Fruit fly (Drosophila melanogaster): ENCODE results near the gene CG6833.

Gene CG6833

dm6 chr3L:14064065-14064414 lies 13.0 kb downstream of the CG6833 start (continued):
- no peak for TF ChIP-seq odd (GFP tag; optimal IDR thresholded peaks at IDR 0.05)
- TF ChIP-seq sr (GFP tag; IDR thresholded peaks at IDR 0.05), result peak; percentile 58; the same call in 1 of the 3 replicates
- no peak for TF ChIP-seq mam (GFP tag; optimal IDR thresholded peaks at IDR 0.05)
- no peak for TF ChIP-seq maf-S (GFP tag; optimal IDR thresholded peaks at IDR 0.05)
- peak; percentile 15 for TF ChIP-seq gsb-n (tag; optimal IDR thresholded peaks at IDR 0.05)
- no peak for TF ChIP-seq rib (GFP tag; IDR thresholded peaks at IDR 0.05)
- no peak for TF ChIP-seq GATAe (GFP tag; conservative IDR thresholded peaks at IDR 0.05)
- TF ChIP-seq fd64A (GFP tag; optimal IDR thresholded peaks at IDR 0.05), result no peak
- no peak for TF ChIP-seq eve (GFP tag; optimal IDR thresholded peaks at IDR 0.05)
- no peak for TF ChIP-seq fd102C (GFP tag; optimal IDR thresholded peaks at IDR 0.05)

dm6 chr3L:14071621-14072020 lies 20.6 kb downstream of the CG6833 start, which contains the start of gene Pex1:
Pex1 (plus strand) TSS chr3L:14071892.
- TF ChIP-seq row (GFP tag; IDR thresholded peaks at IDR 0.05), result peak; percentile 54; the same call in 1 of the 3 replicates
- no peak for TF ChIP-seq CG10366 (GFP tag; IDR thresholded peaks at IDR 0.05)
- TF ChIP-seq fu2 (GFP tag; optimal IDR thresholded peaks at IDR 0.05), result no peak
- peak; percentile 4 for TF ChIP-seq gsb-n (tag; optimal IDR thresholded peaks at IDR 0.05)
- peak; percentile 37 for TF ChIP-seq HmgZ (tag; optimal IDR thresholded peaks at IDR 0.05)
- no peak for TF ChIP-seq Trl (optimal IDR thresholded peaks at IDR 0.05)
- TF ChIP-seq Trl (GFP tag; optimal IDR thresholded peaks at IDR 0.05), result peak; percentile 15
- TF ChIP-seq CG16815 (GFP tag; optimal IDR thresholded peaks at IDR 0.05), result no peak
- TF ChIP-seq pan (optimal IDR thresholded peaks at IDR 0.05), result no peak
- TF ChIP-seq pan (GFP tag; optimal IDR thresholded peaks at IDR 0.05 in 1 of 2, IDR thresholded peaks at IDR 0.05 in 1 of 2), result peak in 1 of 2 experiments; percentile 27
- TF ChIP-seq CG17802 (tag; optimal IDR thresholded peaks at IDR 0.05), result no peak
- 0 out of 2 replicates have a peak, but pooled peaks have one; percentile 9 for TF ChIP-seq CG11247 (GFP tag; IDR thresholded peaks at IDR 0.05)
- no peak for TF ChIP-seq CG11696 (GFP tag; IDR thresholded peaks at IDR 0.05)
- TF ChIP-seq Pdp1 (GFP tag; optimal IDR thresholded peaks at IDR 0.05), result peak in 1 of 2 experiments; percentile 98
- TF ChIP-seq Dp (GFP tag; optimal IDR thresholded peaks at IDR 0.05), result peak; percentile 61
- TF ChIP-seq amos (GFP tag; IDR thresholded peaks at IDR 0.05; ENCODE audit: partially characterized antibody), result peak; percentile 89
- peak; percentile 10 for TF ChIP-seq Six4 (GFP tag; optimal IDR thresholded peaks at IDR 0.05)
- TF ChIP-seq ken (GFP tag; IDR thresholded peaks at IDR 0.05), result peak; percentile 47; the same call in 1 of the 3 replicates
- TF ChIP-seq dimm (GFP tag; IDR thresholded peaks at IDR 0.05), result no peak
- peak; percentile 92 for TF ChIP-seq Sry-δ (GFP tag; optimal IDR thresholded peaks at IDR 0.05)
- TF ChIP-seq CG34224 (GFP tag; IDR thresholded peaks at IDR 0.05; ENCODE audit: partially characterized antibody), result peak; percentile 94
- no peak for TF ChIP-seq Mes4 (GFP tag; optimal IDR thresholded peaks at IDR 0.05)
- peak; percentile 92 for TF ChIP-seq Opbp (GFP tag; IDR thresholded peaks at IDR 0.05; ENCODE audit: partially characterized antibody)
- no peak for TF ChIP-seq sim (GFP tag; IDR thresholded peaks at IDR 0.05)
- peak; percentile 55 for TF ChIP-seq Sin3A (optimal IDR thresholded peaks at IDR 0.05)
- no peak for TF ChIP-seq chm (GFP tag; IDR thresholded peaks at IDR 0.05)
- peak; percentile 78 for TF ChIP-seq knrl (GFP tag; IDR thresholded peaks at IDR 0.05; ENCODE audit: partially characterized antibody)
- peak; percentile 62 for TF ChIP-seq CG1603 (tag; optimal IDR thresholded peaks at IDR 0.05)
- TF ChIP-seq CG15479 (GFP tag; optimal IDR thresholded peaks at IDR 0.05), result peak; percentile 29
- peak; percentile 35 for TF ChIP-seq CG2712 (tag; optimal IDR thresholded peaks at IDR 0.05)
- peak; percentile 17 for TF ChIP-seq Lhr (GFP tag; optimal IDR thresholded peaks at IDR 0.05)
- TF ChIP-seq pnt (GFP tag; optimal IDR thresholded peaks at IDR 0.05), result no peak
- no peak for TF ChIP-seq zf30C (GFP tag; optimal IDR thresholded peaks at IDR 0.05)
- TF ChIP-seq sug (tag; optimal IDR thresholded peaks at IDR 0.05), result no peak
- TF ChIP-seq dpn (GFP tag; optimal IDR thresholded peaks at IDR 0.05), result peak in 1 of 2 experiments; percentile 12
- no peak; the same call in 1 of the 2 replicates for TF ChIP-seq CG1024 (GFP tag; IDR thresholded peaks at IDR 0.05)
- peak; percentile 70 for TF ChIP-seq hbn (GFP tag; IDR thresholded peaks at IDR 0.05; ENCODE audit: partially characterized antibody)
- TF ChIP-seq CG9727 (GFP tag; optimal IDR thresholded peaks at IDR 0.05), result peak; percentile 20
- peak; percentile 58; the same call in 1 of the 2 replicates for TF ChIP-seq CG32532 (GFP tag; IDR thresholded peaks at IDR 0.05)
- no peak for TF ChIP-seq CG18619 (GFP tag; optimal IDR thresholded peaks at IDR 0.05)
- peak; percentile 56 for TF ChIP-seq sob (GFP tag; IDR thresholded peaks at IDR 0.05)
- peak; percentile 39; the same call in 1 of the 2 replicates for TF ChIP-seq vvl (GFP tag; IDR thresholded peaks at IDR 0.05)

All from whole organism, embryonic.